Fruit fly (Drosophila melanogaster) whole organism, embryonic: ENCODE results near the gene CG11737.

Experiments
- Atf6 ChIP-seq: fragments of 200-800 bp; sonication (Bioruptor generic); IDR thresholded peaks from 2 replicates; pipeline ENCODE4 v1.3.6; 2022; ENCODE audit warnings: missing biosample characterization, missing genetic modification characterization
- CG11560 ChIP-seq: fragments of 200-800 bp; sonication (Bioruptor generic); IDR thresholded peaks from 3 replicates; pipeline ENCODE4 v1.3.6; 2022; ENCODE audit warnings: missing biosample characterization, missing genetic modification characterization
- CG13123 ChIP-seq: fragments of 200-800 bp; sonication (Bioruptor generic); optimal IDR thresholded peaks from 2 replicates; lab custom pipeline; 2016; ENCODE audit warnings: missing biosample characterization, missing genetic modification characterization
- CG13287 ChIP-seq: fragments of 200-800 bp; sonication (Bioruptor generic); IDR thresholded peaks from 2 replicates; pipeline ENCODE4 v1.3.6; 2022; ENCODE audit warnings: missing biosample characterization, missing genetic modification characterization; ENCODE audit not compliant: partially characterized antibody
- CG15269 ChIP-seq: fragments of 200-800 bp; sonication (Bioruptor generic); optimal IDR thresholded peaks from 2 replicates; lab custom pipeline; 2018; ENCODE audit warnings: missing biosample characterization, mild to moderate bottlenecking, missing genetic modification characterization, moderate library complexity
- CG17829 ChIP-seq: fragments of 200-800 bp; optimal IDR thresholded peaks from 2 replicates; lab custom pipeline; 2019; ENCODE audit warnings: missing biosample characterization, mild to moderate bottlenecking, missing genetic modification characterization, moderate library complexity
- CG3281 ChIP-seq: fragments of 200-800 bp; sonication (Bioruptor generic); optimal IDR thresholded peaks from 3 replicates; lab custom pipeline; 2017; ENCODE audit warnings: missing biosample characterization, mild to moderate bottlenecking, missing genetic modification characterization
- CG33557 ChIP-seq: fragments of 200-800 bp; sonication (Bioruptor generic); optimal IDR thresholded peaks from 2 replicates; lab custom pipeline; 2019; ENCODE audit warnings: missing biosample characterization, mild to moderate bottlenecking, missing genetic modification characterization, moderate library complexity
- CG4328 ChIP-seq: fragments of 200-800 bp; sonication (Bioruptor generic); optimal IDR thresholded peaks from 3 replicates; lab custom pipeline; 2017; ENCODE audit warnings: missing biosample characterization, missing genetic modification reagents, missing genetic modification characterization
- CG4404 ChIP-seq: fragments of 200-800 bp; sonication (Bioruptor generic); IDR thresholded peaks from 2 replicates; pipeline ENCODE4 v1.3.6; 2022; ENCODE audit warnings: missing biosample characterization, missing genetic modification characterization
- CG5953 ChIP-seq: fragments of 200-800 bp; sonication (Bioruptor generic); IDR thresholded peaks from 2 replicates; pipeline ENCODE4 v1.3.6; 2022; ENCODE audit warnings: missing biosample characterization, missing genetic modification characterization
- CG6854 ChIP-seq: fragments of 200-800 bp; sonication (Bioruptor generic); optimal IDR thresholded peaks from 3 replicates; lab custom pipeline; 2017; ENCODE audit warnings: missing biosample characterization, mild to moderate bottlenecking, missing genetic modification characterization
- CG7786 ChIP-seq: fragments of 200-800 bp; sonication (Bioruptor generic); optimal IDR thresholded peaks from 2 replicates; lab custom pipeline; 2016; ENCODE audit warnings: missing biosample characterization, missing genetic modification characterization
- CG7987 ChIP-seq: fragments of 200-800 bp; sonication (Bioruptor generic); optimal IDR thresholded peaks from 2 replicates; lab custom pipeline; 2018; ENCODE audit warnings: missing biosample characterization, mild to moderate bottlenecking, missing genetic modification characterization, moderate library complexity
- CTCF ChIP-seq: fragments of 200-800 bp; sonication (Bioruptor generic); optimal IDR thresholded peaks from 2 replicates; lab custom pipeline; 2017; ENCODE audit warnings: missing biosample characterization, mild to moderate bottlenecking, missing genetic modification characterization, moderate library complexity
- Chrac-16 ChIP-seq: fragments of 200-800 bp; sonication (Bioruptor generic); optimal IDR thresholded peaks from 3 replicates; lab custom pipeline; 2016; ENCODE audit warnings: missing biosample characterization, missing genetic modification characterization
- Dip2 ChIP-seq: fragments of 200-800 bp; sonication (Bioruptor generic); IDR thresholded peaks from 2 replicates; pipeline ENCODE4 v1.3.6; 2022; ENCODE audit warnings: missing biosample characterization, missing genetic modification characterization
- Fer3 ChIP-seq: fragments of 200-800 bp; sonication (Bioruptor generic); optimal IDR thresholded peaks from 2 replicates; lab custom pipeline; 2018; ENCODE audit warnings: missing biosample characterization, mild to moderate bottlenecking, missing genetic modification characterization, moderate library complexity
- H15 ChIP-seq: fragments of 200-800 bp; sonication (Bioruptor generic); IDR thresholded peaks from 3 replicates; pipeline ENCODE4 v1.3.6; 2022; ENCODE audit warnings: missing biosample characterization, missing genetic modification characterization
- HLH3B ChIP-seq: fragments of 200-800 bp; sonication (Bioruptor generic); IDR thresholded peaks from 2 replicates; pipeline ENCODE4 v1.3.6; 2022; ENCODE audit warnings: missing biosample characterization, missing genetic modification characterization
- HLHmδ ChIP-seq: fragments of 200-800 bp; sonication (Bioruptor generic); optimal IDR thresholded peaks from 2 replicates; lab custom pipeline; 2018; ENCODE audit warnings: missing biosample characterization, mild to moderate bottlenecking, missing genetic modification characterization, moderate library complexity
- Hr51 ChIP-seq, 2 experiments: fragments of 200-800 bp; sonication (Bioruptor generic); optimal IDR thresholded peaks; 2 replicates in 1 of 2; 3 replicates in 1 of 2; lab custom pipeline; 2016 to 2018; ENCODE audit warnings: missing biosample characterization in 2 of 2, missing genetic modification characterization in 2 of 2, mild to moderate bottlenecking in 1 of 2, moderate library complexity in 1 of 2
- Med ChIP-seq: fragments of 200-800 bp; sonication (Bioruptor generic); peaks from one replicate; lab custom pipeline; 2016; ENCODE audit warnings: missing biosample characterization, missing genetic modification characterization, mild to moderate bottlenecking, inconsistent platforms, moderate library complexity
- NC2α ChIP-seq: fragments of 200-800 bp; sonication (Bioruptor generic); optimal IDR thresholded peaks from 2 replicates; lab custom pipeline; 2016; ENCODE audit warnings: missing biosample characterization, missing genetic modification characterization
- Oli ChIP-seq: fragments of 200-800 bp; sonication (Bioruptor generic); optimal IDR thresholded peaks from 2 replicates; lab custom pipeline; 2018; ENCODE audit warnings: missing biosample characterization, mild to moderate bottlenecking, missing genetic modification characterization, moderate library complexity
- Six4 ChIP-seq: fragments of 200-800 bp; sonication (Bioruptor generic); optimal IDR thresholded peaks from 2 replicates; lab custom pipeline; 2016; ENCODE audit warnings: missing biosample characterization, missing genetic modification characterization
- Xrp1 ChIP-seq: fragments of 200-800 bp; sonication (Bioruptor generic); IDR thresholded peaks from 2 replicates; pipeline ENCODE4 v1.3.6; 2022; ENCODE audit warnings: missing biosample characterization, missing genetic modification characterization
- bab2 ChIP-seq: fragments of 200-800 bp; sonication (Bioruptor generic); optimal IDR thresholded peaks from 2 replicates; lab custom pipeline; 2016; ENCODE audit warnings: missing biosample characterization, missing genetic modification characterization
- caup ChIP-seq: fragments of 200-800 bp; sonication (Bioruptor generic); optimal IDR thresholded peaks from 3 replicates; lab custom pipeline; 2017; ENCODE audit warnings: missing biosample characterization, mild to moderate bottlenecking, missing genetic modification characterization, moderate library complexity; ENCODE audit not compliant: severe bottlenecking
- dm ChIP-seq: fragments of 200-800 bp; sonication (Bioruptor generic); optimal IDR thresholded peaks from 3 replicates; lab custom pipeline; 2016; ENCODE audit warnings: missing biosample characterization, missing genetic modification characterization
- dpn ChIP-seq, 2 experiments: fragments of 200-800 bp; sonication (Bioruptor generic); optimal IDR thresholded peaks; 3 replicates each; lab custom pipeline; 2016; ENCODE audit warnings: missing biosample characterization in 2 of 2, missing genetic modification characterization in 2 of 2
- emc ChIP-seq: fragments of 200-800 bp; sonication (Bioruptor generic); optimal IDR thresholded peaks from 2 replicates; lab custom pipeline; 2016; ENCODE audit warnings: missing biosample characterization, missing genetic modification characterization
- gfzf ChIP-seq: fragments of 200-800 bp; sonication (Bioruptor generic); optimal IDR thresholded peaks from 2 replicates; lab custom pipeline; 2016; ENCODE audit warnings: missing biosample characterization, mild to moderate bottlenecking, missing genetic modification characterization, moderate library complexity
- gro ChIP-seq: fragments of 200-800 bp; sonication (Bioruptor generic); optimal IDR thresholded peaks from 2 replicates; lab custom pipeline; 2016; ENCODE audit warnings: missing biosample characterization, missing genetic modification characterization
- hbn ChIP-seq: fragments of 200-800 bp; sonication (Bioruptor generic); IDR thresholded peaks from 2 replicates; pipeline ENCODE4 v1.3.6; 2022; ENCODE audit warnings: missing biosample characterization, missing genetic modification characterization; ENCODE audit not compliant: partially characterized antibody
- klu ChIP-seq: fragments of 200-800 bp; sonication (Bioruptor generic); IDR thresholded peaks from 2 replicates; pipeline ENCODE4 v1.3.6; 2022; ENCODE audit warnings: missing biosample characterization, missing genetic modification characterization
- kni ChIP-seq: fragments of 200-800 bp; sonication (Bioruptor generic); optimal IDR thresholded peaks from 3 replicates; lab custom pipeline; 2017; ENCODE audit warnings: mild to moderate bottlenecking, missing biosample characterization, missing genetic modification reagents, missing genetic modification characterization
- lmd ChIP-seq: fragments of 200-800 bp; sonication (Bioruptor generic); IDR thresholded peaks from 2 replicates; pipeline ENCODE4 v1.3.6; 2022; ENCODE audit warnings: missing biosample characterization, missing genetic modification characterization
- nmo ChIP-seq: fragments of 200-800 bp; sonication (Bioruptor generic); optimal IDR thresholded peaks from 2 replicates; lab custom pipeline; 2018; ENCODE audit warnings: missing biosample characterization, mild to moderate bottlenecking, missing genetic modification characterization, moderate library complexity
- pzg ChIP-seq: fragments of 200-800 bp; sonication (Bioruptor generic); optimal IDR thresholded peaks from 3 replicates; lab custom pipeline; 2018; ENCODE audit warnings: missing biosample characterization, mild to moderate bottlenecking, missing genetic modification characterization, moderate library complexity
- rib ChIP-seq: fragments of 200-800 bp; sonication (Bioruptor generic); IDR thresholded peaks from 2 replicates; pipeline ENCODE4 v1.3.6; 2022; ENCODE audit warnings: missing biosample characterization, missing genetic modification characterization
- salm ChIP-seq: fragments of 200-800 bp; sonication (Bioruptor generic); optimal IDR thresholded peaks from 2 replicates; lab custom pipeline; 2018; ENCODE audit warnings: missing biosample characterization, mild to moderate bottlenecking, missing genetic modification characterization
- seq ChIP-seq: fragments of 200-800 bp; sonication (Bioruptor generic); IDR thresholded peaks from 2 replicates; pipeline ENCODE4 v1.3.6; 2022; ENCODE audit warnings: missing biosample characterization, missing genetic modification characterization
- sim ChIP-seq: fragments of 200-800 bp; sonication (Bioruptor generic); IDR thresholded peaks from 2 replicates; pipeline ENCODE4 v1.3.6; 2022; ENCODE audit warnings: missing biosample characterization, missing genetic modification characterization
- ssp ChIP-seq: fragments of 200-800 bp; sonication (Bioruptor generic); IDR thresholded peaks from 2 replicates; pipeline ENCODE4 v1.3.6; 2022; ENCODE audit warnings: missing biosample characterization, missing genetic modification characterization
- stwl ChIP-seq: fragments of 200-800 bp; sonication (Bioruptor generic); optimal IDR thresholded peaks from 3 replicates; lab custom pipeline; 2018; ENCODE audit warnings: missing biosample characterization, mild to moderate bottlenecking, missing genetic modification characterization, moderate library complexity
- tgo ChIP-seq: fragments of 200-800 bp; sonication (Bioruptor generic); IDR thresholded peaks from 3 replicates; pipeline ENCODE4 v1.3.6; 2022; ENCODE audit warnings: missing biosample characterization, missing genetic modification characterization
- trh ChIP-seq: fragments of 200-800 bp; sonication (Bioruptor generic); optimal IDR thresholded peaks from 2 replicates; lab custom pipeline; 2016; ENCODE audit warnings: missing biosample characterization, missing genetic modification characterization
- tup ChIP-seq: fragments of 200-800 bp; sonication (Bioruptor generic); optimal IDR thresholded peaks from 2 replicates; lab custom pipeline; 2016; ENCODE audit warnings: missing biosample characterization, mild to moderate bottlenecking, missing genetic modification characterization, moderate library complexity
- unpg ChIP-seq: fragments of 200-800 bp; sonication (Bioruptor generic); optimal IDR thresholded peaks from 3 replicates; lab custom pipeline; 2018; ENCODE audit warnings: missing biosample characterization, mild to moderate bottlenecking, missing genetic modification characterization, moderate library complexity
- wor ChIP-seq: fragments of 200-800 bp; sonication (Bioruptor generic); IDR thresholded peaks from 2 replicates; pipeline ENCODE4 v1.3.6; 2022; ENCODE audit warnings: missing biosample characterization, missing genetic modification characterization

CG11737 gene

DNA sequence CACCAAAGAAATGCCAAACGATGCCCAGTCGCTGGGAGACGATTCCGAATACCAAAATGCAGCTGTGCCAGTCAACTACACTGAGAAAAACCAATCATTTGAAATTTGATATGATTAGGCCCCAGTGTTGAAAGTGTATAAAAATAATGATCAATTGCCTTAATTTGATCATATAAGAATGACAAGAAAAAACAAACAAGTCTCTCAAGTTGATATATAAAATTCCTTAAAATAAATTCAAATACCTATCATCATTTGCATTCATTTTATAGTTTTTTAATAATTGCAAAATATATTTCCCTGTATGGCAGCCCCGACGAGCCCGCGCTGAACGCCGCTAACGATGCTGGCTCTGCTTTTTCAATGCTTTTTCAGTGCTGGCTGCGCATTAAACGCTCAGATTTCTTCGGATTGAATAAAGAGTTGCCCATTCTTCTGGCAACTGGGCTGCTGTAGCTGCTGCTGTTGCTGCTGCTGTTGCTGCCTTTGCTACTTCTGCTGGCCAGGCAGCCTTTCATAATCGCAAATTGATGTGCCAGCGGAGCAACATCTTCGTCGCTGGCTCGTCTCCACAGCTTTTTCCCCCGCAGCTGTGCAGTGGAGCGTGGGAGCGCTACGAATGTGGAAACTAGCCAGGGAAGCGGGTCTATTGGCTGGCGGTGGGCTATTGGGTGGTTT, 47.8 kb upstream of the CG11737 start (continued):
- no peak for TF ChIP-seq CG3281 (GFP tag; lab: Kevin White, UChicago)
- peak; percentile 48 for TF ChIP-seq CG15269 (tag; lab: Kevin White, UChicago)
- TF ChIP-seq kni (GFP tag; lab: Kevin White, UChicago), result no peak
- TF ChIP-seq CG13287 (GFP tag; lab: Robert Waterston, UW), result no peak
- no peak for TF ChIP-seq lmd (GFP tag; lab: Robert Waterston, UW)
- no peak for TF ChIP-seq Chrac-16
- TF ChIP-seq HLHmδ (GFP tag; lab: Kevin White, UChicago), result no peak
- TF ChIP-seq rib, result no peak
- TF ChIP-seq tup (GFP tag; lab: Kevin White, UChicago), result no peak
- peak; percentile 66 for TF ChIP-seq unpg (GFP tag; lab: Kevin White, UChicago)
- TF ChIP-seq NC2α (GFP tag; lab: Kevin White, UChicago), result no peak
- no peak for TF ChIP-seq Dip2 (GFP tag; lab: Robert Waterston, UW)
- no peak for TF ChIP-seq ssp (GFP tag; lab: Robert Waterston, UW)
- TF ChIP-seq gro, result no peak
- TF ChIP-seq CG13123 (GFP tag; lab: Kevin White, UChicago), result no peak
- no peak for TF ChIP-seq CG4328 (GFP tag; lab: Kevin White, UChicago)
- TF ChIP-seq Med (GFP tag; lab: Kevin White, UChicago), result peak; percentile 42
- no peak for TF ChIP-seq wor
- no peak for TF ChIP-seq dm (GFP tag; lab: Kevin White, UChicago)
- peak; percentile 60 for TF ChIP-seq Oli (tag; lab: Kevin White, UChicago)
- TF ChIP-seq CG7786 (GFP tag; lab: Kevin White, UChicago), result no peak
- TF ChIP-seq CTCF, result no peak
- 0 out of 2 replicates have a peak, but pooled peaks have one; percentile 27 for TF ChIP-seq HLH3B (GFP tag; lab: Robert Waterston, UW)
- TF ChIP-seq CG4404 (GFP tag; lab: Robert Waterston, UW), result no peak
- TF ChIP-seq Fer3, result no peak
- peak in 1 of 2 experiments; percentile 81 for TF ChIP-seq Hr51 (GFP tag; optimal IDR thresholded peaks at IDR 0.05; lab: Kevin White, UChicago)
- TF ChIP-seq stwl (tag; lab: Kevin White, UChicago), result no peak
- no peak for TF ChIP-seq CG5953 (GFP tag; lab: Robert Waterston, UW)
- no peak for TF ChIP-seq Six4 (GFP tag; lab: Kevin White, UChicago)
- TF ChIP-seq Atf6 (GFP tag; lab: Robert Waterston, UW), result no peak
- TF ChIP-seq salm (tag; lab: Kevin White, UChicago), result no peak
- no peak for TF ChIP-seq H15 (GFP tag; lab: Robert Waterston, UW)
- TF ChIP-seq gfzf (GFP tag; lab: Kevin White, UChicago), result no peak
- no peak for TF ChIP-seq sim (GFP tag; lab: Robert Waterston, UW)
- TF ChIP-seq CG33557, result no peak
- peak; percentile 45 for TF ChIP-seq CG17829 (tag; lab: Kevin White, UChicago)
- TF ChIP-seq CG6854 (GFP tag; lab: Kevin White, UChicago), result no peak
- no peak for TF ChIP-seq CG7987 (GFP tag; lab: Kevin White, UChicago)
- TF ChIP-seq hbn (GFP tag; lab: Robert Waterston, UW), result no peak
- TF ChIP-seq nmo (GFP tag; lab: Kevin White, UChicago), result peak; percentile 54
- no peak for TF ChIP-seq emc (GFP tag; lab: Kevin White, UChicago)
- TF ChIP-seq Xrp1 (GFP tag; lab: Robert Waterston, UW), result peak; percentile 37; the same call in 1 of the 2 replicates
- TF ChIP-seq caup (GFP tag; lab: Kevin White, UChicago), result no peak
- peak in 1 of 2 experiments; percentile 23 for TF ChIP-seq dpn (GFP tag; optimal IDR thresholded peaks at IDR 0.05; lab: Kevin White, UChicago)
- TF ChIP-seq tgo (GFP tag; lab: Robert Waterston, UW), result peak; percentile 43; the same call in 2 of the 3 replicates
- TF ChIP-seq bab2 (GFP tag; lab: Kevin White, UChicago), result no peak
- TF ChIP-seq pzg (GFP tag; lab: Kevin White, UChicago), result no peak
- no peak for TF ChIP-seq trh (GFP tag; lab: Kevin White, UChicago)
- no peak for TF ChIP-seq klu (GFP tag; lab: Robert Waterston, UW)
- TF ChIP-seq CG11560 (tag; lab: Robert Waterston, UW), result no peak
- 0 out of 2 replicates have a peak, but pooled peaks have one; percentile 24 for TF ChIP-seq seq (GFP tag; lab: Robert Waterston, UW)
